Worm (Caenorhabditis elegans): ENCODE data around the gene K01A2.4.

DNA sequence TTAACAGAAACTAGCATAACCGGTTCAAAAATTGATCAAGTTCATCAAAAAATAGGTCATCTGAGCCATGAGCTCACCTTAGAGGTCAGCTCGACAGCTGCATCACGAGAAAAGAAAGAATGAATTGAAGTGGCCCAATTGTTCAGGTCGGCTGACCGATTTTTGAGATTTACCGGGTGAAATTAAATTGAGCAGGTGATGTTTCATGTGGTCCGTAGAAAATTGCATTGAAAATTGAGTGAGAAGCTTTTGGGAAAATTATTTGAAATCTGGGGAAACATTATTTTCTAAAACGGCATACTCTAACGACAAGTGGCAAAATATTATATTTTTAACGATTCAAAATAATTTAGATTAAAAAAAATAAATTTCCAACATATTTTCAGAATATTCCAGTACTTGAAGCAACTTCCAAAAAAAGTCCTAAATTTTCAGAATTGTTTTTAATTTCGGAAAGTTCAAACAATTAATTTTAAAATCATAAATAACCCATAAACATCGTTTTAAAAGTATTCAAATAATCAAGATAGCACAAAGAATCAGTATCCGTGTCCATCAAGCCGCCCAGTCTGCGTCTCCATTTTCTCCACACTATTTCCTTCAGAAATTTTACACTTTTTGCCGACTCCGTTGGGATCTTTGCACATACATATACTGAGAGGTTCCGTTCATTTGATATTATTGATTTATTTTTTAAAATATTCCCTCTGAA, 18.5 kb downstream of the K01A2.4 start, which contains the start of gene sgcb-1:
- TF ChIP-seq him-1 (tag; optimal IDR thresholded peaks at IDR 0.05) = no peak
- no peak for TF ChIP-seq dao-5 (tag; optimal IDR thresholded peaks at IDR 0.05)
